Fruit fly (Drosophila melanogaster) whole organism: ENCODE data around the gene Chd64.

Source experiments
- CG8478 ChIP-seq: fragments of >200 bp; optimal IDR thresholded peaks from 2 replicates; lab custom pipeline; 2018; ENCODE audit warnings: inconsistent platforms
- Dll ChIP-seq: fragments of >200 bp; optimal IDR thresholded peaks from 2 replicates; lab custom pipeline; 2017
- EcR ChIP-seq, 2 experiments: fragments of >200 bp; optimal IDR thresholded peaks; 2 replicates each; lab custom pipeline; 2017; ENCODE audit warnings: missing biosample characterization in 2 of 2, missing genetic modification characterization in 2 of 2, missing genetic modification reagents in 2 of 2
- pan ChIP-seq: fragments of >200 bp; optimal IDR thresholded peaks from 2 replicates; lab custom pipeline; 2017
- psq ChIP-seq: fragments of >200 bp; optimal IDR thresholded peaks from 2 replicates; lab custom pipeline; 2017
- usp ChIP-seq: fragments of >200 bp; optimal IDR thresholded peaks from 2 replicates; lab custom pipeline; 2017; ENCODE audit warnings: missing biosample characterization, missing genetic modification characterization, mixed read lengths

DNA sequence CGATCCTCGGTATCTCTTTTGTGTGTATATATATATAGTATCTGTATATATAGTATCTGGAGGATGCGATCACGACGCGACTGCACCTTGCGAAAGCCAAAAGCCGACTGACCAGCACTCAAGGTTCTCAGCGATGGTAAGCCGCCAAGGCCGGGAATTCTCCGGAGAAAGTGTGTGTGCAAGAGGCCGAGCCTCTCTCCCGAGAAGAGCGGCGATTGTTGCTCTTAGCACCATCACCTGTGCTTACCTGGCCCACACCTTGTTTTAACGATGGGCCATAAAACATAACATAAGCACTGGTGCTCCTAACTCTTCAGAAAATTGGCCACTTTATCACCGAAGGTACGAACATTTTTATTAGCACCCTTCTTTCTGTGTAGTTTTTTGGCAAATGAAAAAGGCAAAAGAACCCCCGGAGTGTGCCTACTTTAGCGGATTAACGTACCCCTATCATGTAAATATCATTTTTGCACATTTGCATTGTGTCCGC lies 45.2 kb upstream of the Chd64 start, which contains the start of gene mas:
- TF ChIP-seq psq (no peak), CG8478 (lab: Kevin White, UChicago) (no peak), usp (GFP tag; lab: Kevin White, UChicago) (no peak), pan (lab: Kevin White, UChicago) (no peak), Dll (lab: Kevin White, UChicago) (no peak), EcR (GFP tag; optimal IDR thresholded peaks at IDR 0.05; lab: Kevin White, UChicago) (no peak)
